Worm (Caenorhabditis elegans) whole organism, L3 larva: Measurements from ENCODE around the gene Y70C5A.3.

Experiments
- ama-1 ChIP-seq: fragments of 150-350 bp; optimal IDR thresholded peaks from 2 replicates; lab custom pipeline; 2018
- elt-1 ChIP-seq: fragments of 150-350 bp; optimal IDR thresholded peaks from 2 replicates; lab custom pipeline; 2014; ENCODE audit warnings: missing biosample characterization, missing genetic modification characterization
- fos-1 ChIP-seq: fragments of 150-350 bp; optimal IDR thresholded peaks from 2 replicates; lab custom pipeline; 2014; ENCODE audit warnings: missing biosample characterization, missing genetic modification characterization
- jun-1 ChIP-seq: fragments of 150-350 bp; optimal IDR thresholded peaks from 2 replicates; lab custom pipeline; 2014; ENCODE audit warnings: missing biosample characterization, missing genetic modification reagents, missing genetic modification characterization
- lin-39 ChIP-seq: fragments of 150-350 bp; optimal IDR thresholded peaks from 2 replicates; lab custom pipeline; 2018; ENCODE audit warnings: missing biosample characterization, missing genetic modification reagents, missing genetic modification characterization
- mdl-1 ChIP-seq: fragments of 150-350 bp; optimal IDR thresholded peaks from 2 replicates; lab custom pipeline; 2014; ENCODE audit warnings: missing biosample characterization, missing genetic modification characterization
- nhr-25 ChIP-seq: sonication (generic microtip); optimal IDR thresholded peaks from 2 replicates; lab custom pipeline; 2017; ENCODE audit warnings: missing biosample characterization, missing genetic modification characterization
- pha-4 ChIP-seq: fragments of 150-350 bp; optimal IDR thresholded peaks from 2 replicates; lab custom pipeline; 2014; ENCODE audit warnings: missing biosample characterization, missing genetic modification reagents, missing genetic modification characterization
- skn-1 ChIP-seq: fragments of 150-350 bp; optimal IDR thresholded peaks from 2 replicates; lab custom pipeline; 2014; ENCODE audit warnings: missing biosample characterization, missing genetic modification characterization
- snpc-4 ChIP-seq: fragments of 150-350 bp; optimal IDR thresholded peaks from 2 replicates; lab custom pipeline; 2014; ENCODE audit warnings: missing biosample characterization, missing genetic modification characterization
- unc-62 ChIP-seq: fragments of 150-350 bp; sonication (generic microtip); optimal IDR thresholded peaks from 4 replicates; lab custom pipeline; 2014; ENCODE audit warnings: missing biosample characterization, missing genetic modification reagents, missing genetic modification characterization
- ztf-11 ChIP-seq: fragments of 150-350 bp; optimal IDR thresholded peaks from 2 replicates; lab custom pipeline; 2014; ENCODE audit warnings: missing biosample characterization, missing genetic modification characterization

DNA sequence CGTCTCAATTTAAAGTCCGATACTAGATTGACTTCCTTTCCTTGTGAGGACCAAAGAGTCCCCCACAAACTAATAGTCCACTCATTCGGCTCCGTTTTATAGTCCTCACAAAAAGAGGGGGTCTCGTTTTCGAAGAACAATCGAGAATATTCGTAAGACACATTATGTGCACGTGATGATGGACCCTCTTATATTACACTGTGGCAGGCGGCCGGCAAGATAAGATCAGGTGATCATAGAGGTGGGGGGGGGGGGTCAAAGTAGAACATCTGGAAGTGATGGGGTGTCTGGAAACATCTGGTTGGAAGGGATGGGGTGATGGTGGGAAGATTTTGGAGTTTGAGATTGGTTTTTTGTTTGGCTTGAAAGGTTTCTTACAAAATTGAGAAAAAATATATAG, 22.3 kb downstream of the Y70C5A.3 start:
- no peak for TF ChIP-seq elt-1 (tag; lab: Kevin White, UChicago)
- TF ChIP-seq snpc-4 (tag; lab: Kevin White, UChicago): no peak
- TF ChIP-seq unc-62 (GFP tag; lab: Kevin White, UChicago): no peak
- no peak for TF ChIP-seq fos-1 (tag; lab: Kevin White, UChicago)
- TF ChIP-seq jun-1 (tag; lab: Kevin White, UChicago): no peak
- no peak for TF ChIP-seq pha-4 (tag; lab: Kevin White, UChicago)
- no peak for TF ChIP-seq ztf-11
- no peak for TF ChIP-seq skn-1 (tag; lab: Kevin White, UChicago)
- no peak for TF ChIP-seq ama-1
- TF ChIP-seq lin-39 (tag; lab: Kevin White, UChicago): no peak
- TF ChIP-seq mdl-1 (tag; lab: Kevin White, UChicago): no peak
- no peak for TF ChIP-seq nhr-25 (tag; lab: Kevin White, UChicago)
